Worm (Caenorhabditis elegans): ENCODE data around the gene srab-2.

Gene srab-2

DNA sequence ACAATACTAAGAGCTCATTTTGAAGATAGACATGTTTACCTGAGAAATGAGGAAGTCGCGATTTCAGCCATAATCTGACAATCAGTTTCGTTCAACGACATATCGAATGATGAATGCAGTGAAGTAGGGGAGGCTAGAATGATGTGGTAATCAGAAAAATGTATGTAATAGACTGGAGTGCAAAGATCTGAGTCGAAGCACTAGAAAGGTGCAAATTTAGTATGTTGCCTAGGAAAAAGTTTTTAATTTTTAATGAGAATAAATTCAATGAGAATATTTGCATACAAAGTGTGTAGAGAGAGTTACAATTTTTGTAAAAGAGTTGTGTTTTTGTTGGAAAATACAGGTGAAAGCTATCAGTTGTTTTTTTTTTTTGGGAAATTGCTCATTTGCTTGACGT, at the start of gene srab-2:
TSS of gene srab-2 (minus strand) at position 101 of the 400 bp plus-strand sequence.
- TF ChIP-seq flt-1 (GFP tag; IDR thresholded peaks at IDR 0.05) (no peak), ama-1 (optimal IDR thresholded peaks at IDR 0.05) (no peak), ceh-36 (tag; optimal IDR thresholded peaks at IDR 0.05) (no peak), scrt-1 (GFP tag; IDR thresholded peaks at IDR 0.05) (no peak)

DNA sequence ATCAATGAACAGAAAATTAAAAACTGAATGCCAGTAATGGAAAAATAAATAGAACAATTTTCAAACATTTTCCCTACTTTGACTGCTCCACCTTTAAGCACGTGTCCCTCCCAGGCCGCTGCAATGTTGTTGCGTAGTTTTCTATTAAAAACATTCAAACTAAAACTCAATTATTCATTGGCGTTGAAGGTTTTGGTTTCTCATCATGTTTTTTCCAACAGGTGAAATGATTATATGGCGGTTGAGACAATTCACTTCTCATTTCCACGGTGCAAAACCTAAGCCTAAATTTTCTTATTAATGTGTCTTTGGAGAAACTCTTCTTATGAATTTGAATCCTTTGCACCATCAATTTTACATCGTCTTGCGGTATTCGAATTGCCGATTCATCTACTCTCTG, 46.0 kb upstream of the srab-2 start, which contains the start of gene srh-130:
TSS of gene srh-130 (plus strand) at position 301 of the 400 bp plus-strand sequence.
- TF ChIP-seq B0310.2 (tag; optimal IDR thresholded peaks at IDR 0.05) (no peak), tbx-37 (GFP tag; conservative IDR thresholded peaks at IDR 0.05) (no peak), hmg-4 (GFP tag; optimal IDR thresholded peaks at IDR 0.05) (no peak), F13C5.2 (tag; optimal IDR thresholded peaks at IDR 0.05) (no peak), pes-1 (GFP tag; IDR thresholded peaks at IDR 0.05) (no peak), aly-1 (tag; optimal IDR thresholded peaks at IDR 0.05) (no peak), tbx-11 (GFP tag; IDR thresholded peaks at IDR 0.05) (no peak), hmbx-1 (tag; optimal IDR thresholded peaks at IDR 0.05) (no peak), scrt-1 (GFP tag; IDR thresholded peaks at IDR 0.05) (no peak)

DNA sequence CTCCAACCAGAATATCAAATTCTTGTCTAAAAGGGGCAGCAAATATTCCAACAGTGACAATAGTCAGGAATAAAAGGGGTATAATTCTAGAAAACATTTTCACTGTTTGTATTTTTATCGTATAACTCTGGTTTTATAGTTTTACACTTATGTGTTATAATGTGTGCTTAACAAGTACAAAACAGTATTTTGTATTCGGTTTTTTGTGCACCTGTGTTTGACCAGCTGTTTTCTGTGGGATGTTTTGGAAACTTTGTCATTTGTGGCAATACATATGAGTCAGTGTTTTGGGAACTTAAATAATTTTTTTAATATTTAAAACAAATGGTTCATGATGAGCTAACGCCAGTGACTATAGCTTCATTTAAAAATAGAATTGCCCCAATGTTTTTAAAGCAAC, 41.6 kb upstream of the srab-2 start, which contains the start of gene F14F9.6:
TSS of gene F14F9.6 (minus strand) at position 101 of the 400 bp plus-strand sequence.
- TF ChIP-seq tbx-11 (GFP tag; IDR thresholded peaks at IDR 0.05) (no peak), ceh-13 (GFP tag; optimal IDR thresholded peaks at IDR 0.05) (no peak), pes-1 (GFP tag; IDR thresholded peaks at IDR 0.05) (no peak), ets-7 (tag; optimal IDR thresholded peaks at IDR 0.05) (no peak), tbx-37 (GFP tag; conservative IDR thresholded peaks at IDR 0.05) (no peak), hmbx-1 (tag; optimal IDR thresholded peaks at IDR 0.05) (no peak), flt-1 (GFP tag; IDR thresholded peaks at IDR 0.05) (no peak), tra-4 (tag; optimal IDR thresholded peaks at IDR 0.05) (no peak), scrt-1 (GFP tag; IDR thresholded peaks at IDR 0.05) (no peak), ceh-36 (tag; optimal IDR thresholded peaks at IDR 0.05) (no peak), ama-1 (optimal IDR thresholded peaks at IDR 0.05) (no peak), F13C5.2 (tag; optimal IDR thresholded peaks at IDR 0.05) (no peak), hnd-1 (tag; optimal IDR thresholded peaks at IDR 0.05) (no peak), hmg-4 (GFP tag; optimal IDR thresholded peaks at IDR 0.05) (no peak)

DNA sequence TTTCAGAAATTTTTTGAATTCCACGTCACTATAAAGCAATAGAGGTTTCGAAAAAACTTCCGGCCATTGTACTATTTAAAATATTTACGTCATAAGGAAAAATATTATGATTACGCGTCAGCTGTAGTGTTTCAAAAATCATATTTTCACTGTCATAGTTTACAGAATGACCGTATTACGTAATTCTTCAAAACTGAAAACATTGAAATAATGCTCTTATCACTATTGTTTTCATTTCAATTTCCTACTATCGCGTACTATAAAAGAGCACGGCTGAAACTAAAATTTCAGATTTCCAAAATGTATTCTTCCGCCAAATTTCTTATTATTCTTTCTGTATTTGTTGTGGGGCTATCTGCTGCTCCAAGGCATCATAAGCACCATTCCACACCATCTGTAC, 39.7 kb upstream of the srab-2 start, which contains the start of gene F14F9.2:
TSS of gene F14F9.2 (plus strand) at position 301 of the 400 bp plus-strand sequence.
- TF ChIP-seq scrt-1 (GFP tag; IDR thresholded peaks at IDR 0.05), result no peak
- no peak for TF ChIP-seq hmg-4 (GFP tag; optimal IDR thresholded peaks at IDR 0.05)
- no peak for TF ChIP-seq tbx-11 (GFP tag; IDR thresholded peaks at IDR 0.05)
- no peak for TF ChIP-seq hnd-1 (tag; optimal IDR thresholded peaks at IDR 0.05)
- no peak for TF ChIP-seq ama-1 (optimal IDR thresholded peaks at IDR 0.05)
- no peak for TF ChIP-seq tbx-37 (GFP tag; conservative IDR thresholded peaks at IDR 0.05)
- no peak for TF ChIP-seq ets-7 (tag; optimal IDR thresholded peaks at IDR 0.05)
- no peak for TF ChIP-seq flt-1 (GFP tag; IDR thresholded peaks at IDR 0.05)
- no peak for TF ChIP-seq sea-1 (GFP tag; conservative IDR thresholded peaks at IDR 0.05)
- no peak for TF ChIP-seq pes-1 (GFP tag; IDR thresholded peaks at IDR 0.05)
- no peak for TF ChIP-seq B0310.2 (tag; optimal IDR thresholded peaks at IDR 0.05)
- TF ChIP-seq F13C5.2 (tag; optimal IDR thresholded peaks at IDR 0.05), result no peak
- TF ChIP-seq aly-1 (tag; optimal IDR thresholded peaks at IDR 0.05), result no peak
- no peak for TF ChIP-seq ceh-13 (GFP tag; optimal IDR thresholded peaks at IDR 0.05)
- TF ChIP-seq hmbx-1 (tag; optimal IDR thresholded peaks at IDR 0.05), result no peak
- no peak for TF ChIP-seq tra-4 (tag; optimal IDR thresholded peaks at IDR 0.05)
- no peak for TF ChIP-seq ceh-36 (tag; optimal IDR thresholded peaks at IDR 0.05)

DNA sequence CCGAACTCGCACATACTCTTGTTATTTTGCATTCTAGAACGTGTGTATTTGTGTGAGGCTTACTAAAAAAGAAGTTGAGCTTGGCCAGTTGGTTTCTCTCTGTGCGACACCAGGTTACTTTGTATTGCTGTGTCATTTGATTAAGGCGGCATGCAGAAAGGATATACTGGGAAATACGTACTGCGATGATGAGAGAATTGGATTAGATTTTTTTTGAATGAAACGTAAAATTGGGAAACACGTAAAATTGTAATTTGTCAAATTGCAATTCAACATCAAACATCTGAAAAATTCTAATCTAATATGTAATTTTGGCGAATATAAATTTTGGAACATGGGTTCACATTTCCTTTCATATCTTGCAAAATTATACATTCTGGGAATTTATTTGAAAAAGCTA, 39.0 kb upstream of the srab-2 start, which contains the start of gene srh-129:
TSS of gene srh-129 (minus strand) at position 101 of the 400 bp plus-strand sequence.
- TF ChIP-seq sea-1 (GFP tag; conservative IDR thresholded peaks at IDR 0.05) (no peak), ceh-36 (tag; optimal IDR thresholded peaks at IDR 0.05) (no peak), scrt-1 (GFP tag; IDR thresholded peaks at IDR 0.05) (no peak), ceh-13 (GFP tag; optimal IDR thresholded peaks at IDR 0.05) (no peak), hmbx-1 (tag; optimal IDR thresholded peaks at IDR 0.05) (no peak), hmg-4 (GFP tag; optimal IDR thresholded peaks at IDR 0.05) (no peak), B0310.2 (tag; optimal IDR thresholded peaks at IDR 0.05) (no peak), tra-4 (tag; optimal IDR thresholded peaks at IDR 0.05) (no peak), ama-1 (optimal IDR thresholded peaks at IDR 0.05) (no peak), ets-7 (tag; optimal IDR thresholded peaks at IDR 0.05) (no peak), pes-1 (GFP tag; IDR thresholded peaks at IDR 0.05) (no peak), aly-1 (tag; optimal IDR thresholded peaks at IDR 0.05) (no peak), tbx-37 (GFP tag; conservative IDR thresholded peaks at IDR 0.05) (no peak), tbx-11 (GFP tag; IDR thresholded peaks at IDR 0.05) (no peak), hnd-1 (tag; optimal IDR thresholded peaks at IDR 0.05) (no peak), flt-1 (GFP tag; IDR thresholded peaks at IDR 0.05) (no peak), F13C5.2 (tag; optimal IDR thresholded peaks at IDR 0.05) (no peak)

DNA sequence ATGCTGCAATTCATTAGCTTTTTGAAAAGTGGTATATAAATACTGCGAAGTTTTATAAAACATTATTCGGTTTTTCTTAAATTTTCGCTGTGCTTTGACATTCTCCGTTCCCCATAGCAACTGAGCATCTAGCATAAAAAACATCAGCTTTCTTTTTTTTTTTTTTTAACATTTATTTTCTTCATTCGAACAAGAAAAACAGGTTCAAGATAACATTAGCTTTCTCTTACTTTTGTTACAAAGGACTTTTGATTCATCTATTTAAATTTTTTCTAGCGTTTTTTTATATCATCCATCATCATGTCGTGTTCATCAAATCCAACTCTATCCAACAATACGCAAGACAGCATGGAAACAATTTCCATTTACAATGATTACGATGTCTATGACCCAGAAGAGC, 33.1 kb upstream of the srab-2 start, which contains the start of gene F14F9.3:
TSS of gene F14F9.3 (plus strand) at position 301 of the 400 bp plus-strand sequence.
- TF ChIP-seq hnd-1 (tag; optimal IDR thresholded peaks at IDR 0.05) (no peak), ceh-36 (tag; optimal IDR thresholded peaks at IDR 0.05) (no peak), hmbx-1 (tag; optimal IDR thresholded peaks at IDR 0.05) (no peak), ets-7 (tag; optimal IDR thresholded peaks at IDR 0.05) (no peak), hmg-4 (GFP tag; optimal IDR thresholded peaks at IDR 0.05) (no peak), sea-1 (GFP tag; conservative IDR thresholded peaks at IDR 0.05) (no peak), pes-1 (GFP tag; IDR thresholded peaks at IDR 0.05) (no peak), B0310.2 (tag; optimal IDR thresholded peaks at IDR 0.05) (no peak), ceh-13 (GFP tag; optimal IDR thresholded peaks at IDR 0.05) (no peak), flt-1 (GFP tag; IDR thresholded peaks at IDR 0.05) (no peak), tbx-11 (GFP tag; IDR thresholded peaks at IDR 0.05) (no peak), tbx-37 (GFP tag; conservative IDR thresholded peaks at IDR 0.05) (no peak), F13C5.2 (tag; optimal IDR thresholded peaks at IDR 0.05) (no peak), ama-1 (optimal IDR thresholded peaks at IDR 0.05) (no peak), aly-1 (tag; optimal IDR thresholded peaks at IDR 0.05) (no peak)

DNA sequence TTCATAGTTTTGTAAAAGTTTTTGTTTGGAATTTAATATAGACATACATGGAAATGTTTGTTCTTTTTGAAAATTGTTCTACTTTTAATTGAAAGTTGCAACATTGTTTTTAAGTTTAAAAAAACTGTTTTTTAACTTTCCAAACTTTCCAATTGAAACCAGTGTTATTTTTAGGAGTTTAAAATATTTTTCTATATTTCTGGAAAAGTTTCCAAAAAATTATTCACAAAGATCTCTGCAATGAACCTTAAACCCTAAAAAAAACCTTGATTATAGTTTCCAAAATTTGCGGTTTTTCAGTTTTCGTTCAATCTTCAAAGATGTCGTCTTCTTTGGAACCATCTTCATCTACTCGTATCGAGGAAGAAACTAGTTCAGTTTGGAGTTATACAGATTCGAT, 27.6 kb upstream of the srab-2 start, which contains the start of gene F14F9.4:
TSS of gene F14F9.4 (plus strand) at position 301 of the 400 bp plus-strand sequence.
- TF ChIP-seq tbx-11 (GFP tag; IDR thresholded peaks at IDR 0.05) (no peak), pes-1 (GFP tag; IDR thresholded peaks at IDR 0.05) (no peak), B0310.2 (tag; optimal IDR thresholded peaks at IDR 0.05) (no peak), ceh-13 (GFP tag; optimal IDR thresholded peaks at IDR 0.05) (no peak), sea-1 (GFP tag; conservative IDR thresholded peaks at IDR 0.05) (no peak), ceh-36 (tag; optimal IDR thresholded peaks at IDR 0.05) (no peak), F13C5.2 (tag; optimal IDR thresholded peaks at IDR 0.05) (no peak), ama-1 (optimal IDR thresholded peaks at IDR 0.05) (no peak), hmg-4 (GFP tag; optimal IDR thresholded peaks at IDR 0.05) (no peak), hmbx-1 (tag; optimal IDR thresholded peaks at IDR 0.05) (no peak), ets-7 (tag; optimal IDR thresholded peaks at IDR 0.05) (no peak), scrt-1 (GFP tag; IDR thresholded peaks at IDR 0.05) (no peak), aly-1 (tag; optimal IDR thresholded peaks at IDR 0.05) (no peak)

All from whole organism, early embryonic.